Worm (Caenorhabditis elegans): ENCODE measurements around the gene drap-1.

The drap-1 gene

ce11 chrV:9782045-9782444 lies 52.1 kb downstream of the drap-1 start:
- TF ChIP-seq unc-62 (GFP tag; optimal IDR thresholded peaks at IDR 0.05): no peak

ce11 chrV:9782969-9783368 lies 53.1 kb downstream of the drap-1 start, which contains the start of gene F46B6.5:
Gene F46B6.5, minus strand, starts transcription at chrV:9783069.
- TF ChIP-seq unc-62 (GFP tag; optimal IDR thresholded peaks at IDR 0.05): no peak

Measured in whole organism, dauer.